Worm (Caenorhabditis elegans): ENCODE data around the gene H41C03.2.

DNA sequence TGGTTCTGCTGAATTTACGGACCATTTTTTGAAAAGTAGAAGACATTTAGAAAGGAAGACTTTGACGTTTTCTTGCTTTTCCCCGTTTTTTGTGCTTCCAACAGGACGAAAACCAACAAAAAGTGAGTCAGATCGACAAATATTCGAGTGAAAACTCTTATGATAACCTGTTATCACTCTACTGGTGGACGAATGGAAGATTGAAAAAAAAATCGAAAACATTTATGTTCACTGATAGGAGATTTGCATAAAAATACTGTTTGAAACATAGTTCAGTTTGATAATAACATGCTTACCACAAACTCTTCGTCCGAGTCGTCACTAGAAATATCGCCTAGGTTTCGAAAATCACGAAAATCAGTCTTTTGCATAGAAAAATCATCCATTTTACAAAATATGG is 20.5 kb upstream of the H41C03.2 start:
- TF ChIP-seq B0310.2 (tag; optimal IDR thresholded peaks at IDR 0.05) (no peak), aly-1 (tag; optimal IDR thresholded peaks at IDR 0.05) (no peak), ama-1 (optimal IDR thresholded peaks at IDR 0.05) (no peak), ceh-36 (tag; optimal IDR thresholded peaks at IDR 0.05) (no peak), tra-4 (tag; optimal IDR thresholded peaks at IDR 0.05) (no peak), flt-1 (GFP tag; IDR thresholded peaks at IDR 0.05) (no peak), ets-7 (tag; optimal IDR thresholded peaks at IDR 0.05) (no peak), sea-1 (GFP tag; conservative IDR thresholded peaks at IDR 0.05) (no peak), tbx-11 (GFP tag; IDR thresholded peaks at IDR 0.05) (no peak), F13C5.2 (tag; optimal IDR thresholded peaks at IDR 0.05) (no peak), hnd-1 (tag; optimal IDR thresholded peaks at IDR 0.05) (no peak), hmg-4 (GFP tag; optimal IDR thresholded peaks at IDR 0.05) (no peak), ceh-13 (GFP tag; optimal IDR thresholded peaks at IDR 0.05) (no peak)

Data from whole organism, early embryonic.